Fruit fly (Drosophila melanogaster): Measurements from ENCODE around the gene mys.

Gene mys

dm6 chrX:8092075-8092682, 30.7 kb downstream of the mys start (continued):
- TF ChIP-seq oc (tag; optimal IDR thresholded peaks at IDR 0.05) (peak; percentile 92), Elba2 (GFP tag; optimal IDR thresholded peaks at IDR 0.05) (no peak), bowl (GFP tag; IDR thresholded peaks at IDR 0.05) (peak; percentile 64; the same call in 1 of the 2 replicates), row (GFP tag; IDR thresholded peaks at IDR 0.05) (peak; percentile 98), lola (GFP tag; optimal IDR thresholded peaks at IDR 0.05) (peak in 1 of 3 experiments; percentile 90), sisA (GFP tag; IDR thresholded peaks at IDR 0.05) (peak; percentile 89), Oli (tag; optimal IDR thresholded peaks at IDR 0.05) (peak; percentile 96), CG4730 (GFP tag; IDR thresholded peaks at IDR 0.05) (peak; percentile 88), ind (GFP tag; optimal IDR thresholded peaks at IDR 0.05) (peak; percentile 93), CG17612 (GFP tag; IDR thresholded peaks at IDR 0.05) (peak; percentile 51; the same call in 1 of the 2 replicates), Hey (tag; optimal IDR thresholded peaks at IDR 0.05) (peak; percentile 71), nau (GFP tag; optimal IDR thresholded peaks at IDR 0.05) (peak; percentile 91), CG30403 (GFP tag; optimal IDR thresholded peaks at IDR 0.05) (peak; percentile 95), sob (GFP tag; IDR thresholded peaks at IDR 0.05) (peak; percentile 92), CG11695 (GFP tag; IDR thresholded peaks at IDR 0.05) (peak; percentile 94), CG30431 (GFP tag; optimal IDR thresholded peaks at IDR 0.05) (peak; percentile 84), Atf-2 (GFP tag; optimal IDR thresholded peaks at IDR 0.05) (peak; percentile 75), bab2 (GFP tag; optimal IDR thresholded peaks at IDR 0.05) (peak; percentile 88), Drgx (GFP tag; IDR thresholded peaks at IDR 0.05) (peak; percentile 94), Myb (GFP tag; optimal IDR thresholded peaks at IDR 0.05) (peak; percentile 28), CG17802 (tag; optimal IDR thresholded peaks at IDR 0.05) (peak; percentile 55), CG4328 (GFP tag; optimal IDR thresholded peaks at IDR 0.05) (peak; percentile 97), Kr (GFP tag; optimal IDR thresholded peaks at IDR 0.05) (no peak), CG10147 (GFP tag; optimal IDR thresholded peaks at IDR 0.05) (peak; percentile 94), MTF-1 (GFP tag; optimal IDR thresholded peaks at IDR 0.05; ENCODE audit: borderline replicate concordance) (peak; percentile 65), CG13123 (GFP tag; optimal IDR thresholded peaks at IDR 0.05) (peak; percentile 86), Mes4 (GFP tag; optimal IDR thresholded peaks at IDR 0.05) (peak; percentile 57), CG2202 (tag; optimal IDR thresholded peaks at IDR 0.05) (peak; percentile 81), ase (GFP tag; IDR thresholded peaks at IDR 0.05) (peak; percentile 87), ranshi (GFP tag; IDR thresholded peaks at IDR 0.05) (peak; percentile 87), pho (GFP tag; optimal IDR thresholded peaks at IDR 0.05) (peak; percentile 80), CG33557 (GFP tag; optimal IDR thresholded peaks at IDR 0.05) (peak; percentile 91), h (optimal IDR thresholded peaks at IDR 0.05) (no peak), caup (GFP tag; optimal IDR thresholded peaks at IDR 0.05; ENCODE audit: severe bottlenecking) (peak; percentile 92), lilli (GFP tag; optimal IDR thresholded peaks at IDR 0.05) (peak; percentile 89), CG15011 (GFP tag; optimal IDR thresholded peaks at IDR 0.05) (peak; percentile 91), Med (GFP tag) (peak; percentile 86), CG3995 (GFP tag; optimal IDR thresholded peaks at IDR 0.05) (peak; percentile 37), CG18619 (GFP tag; optimal IDR thresholded peaks at IDR 0.05) (peak; percentile 95), CG18764 (GFP tag; optimal IDR thresholded peaks at IDR 0.05) (peak; percentile 86), gt (GFP tag; IDR thresholded peaks at IDR 0.05) (peak; percentile 66), Ravus (GFP tag; IDR thresholded peaks at IDR 0.05) (peak; percentile 79), CG3838 (GFP tag; optimal IDR thresholded peaks at IDR 0.05) (peak; percentile 73), CG3163 (GFP tag; optimal IDR thresholded peaks at IDR 0.05) (peak; percentile 56), NK7.1 (GFP tag; optimal IDR thresholded peaks at IDR 0.05) (peak; percentile 63), crc (GFP tag; optimal IDR thresholded peaks at IDR 0.05) (peak; percentile 56), Dad (GFP tag; optimal IDR thresholded peaks at IDR 0.05) (peak; percentile 76), CG12299 (tag; optimal IDR thresholded peaks at IDR 0.05) (peak; percentile 95), CG6683 (GFP tag; optimal IDR thresholded peaks at IDR 0.05) (peak; percentile 90), peb (GFP tag; IDR thresholded peaks at IDR 0.05) (peak; percentile 90), CG1024 (GFP tag; IDR thresholded peaks at IDR 0.05) (peak; percentile 79)
